Worm (Caenorhabditis elegans) whole organism, L4 larva: ENCODE results near the gene F46E10.2.

Experiments
- D1046.2 ChIP-seq: fragments of 200-800 bp; sonication (Bioruptor generic); IDR thresholded peaks from 2 replicates; pipeline ENCODE4 v1.3.6; 2022; ENCODE audit warnings: missing genetic modification characterization, missing compliant biosample characterization
- F26F4.8 ChIP-seq: fragments of 200-800 bp; sonication (Bioruptor generic); conservative IDR thresholded peaks from 2 replicates; pipeline ENCODE4 v1.3.6; 2022; ENCODE audit warnings: missing genetic modification characterization, missing compliant biosample characterization
- F44E2.7 ChIP-seq: fragments of 200-800 bp; sonication (Bioruptor generic); IDR thresholded peaks from 2 replicates; pipeline ENCODE4 v2.1.2; 2022; ENCODE audit warnings: missing genetic modification characterization, missing compliant biosample characterization
- R02D3.7 ChIP-seq: fragments of 150-350 bp; sonication (generic microtip); optimal IDR thresholded peaks from 3 replicates; lab custom pipeline; 2014; ENCODE audit warnings: missing biosample characterization, missing genetic modification characterization
- Y105C5A.15 ChIP-seq: fragments of 200-800 bp; sonication (Bioruptor generic); IDR thresholded peaks from 2 replicates; pipeline ENCODE4 v1.3.6; 2022; ENCODE audit warnings: missing genetic modification characterization, missing compliant biosample characterization
- aha-1 ChIP-seq: fragments of 150-350 bp; peaks from one replicate; lab custom pipeline; 2014; ENCODE audit warnings: missing biosample characterization, missing genetic modification characterization
- arid-1 ChIP-seq: fragments of 200-800 bp; sonication (Bioruptor generic); conservative IDR thresholded peaks from 2 replicates; pipeline ENCODE4 v1.3.6; 2022; ENCODE audit warnings: missing genetic modification reagents, missing genetic modification characterization, missing compliant biosample characterization
- attf-4 ChIP-seq: sonication (generic microtip); optimal IDR thresholded peaks from 3 replicates; lab custom pipeline; 2017; ENCODE audit warnings: missing biosample characterization, missing genetic modification characterization
- ceh-20 ChIP-seq: fragments of 200-800 bp; sonication (Bioruptor generic); IDR thresholded peaks from 2 replicates; pipeline ENCODE4 v1.3.6; 2022; ENCODE audit warnings: missing genetic modification reagents, missing genetic modification characterization, missing compliant biosample characterization
- ceh-44 ChIP-seq: fragments of 200-800 bp; sonication (Bioruptor generic); IDR thresholded peaks from 2 replicates; pipeline ENCODE4 v1.3.6; 2022; ENCODE audit warnings: missing genetic modification reagents, missing genetic modification characterization, missing compliant biosample characterization
- ceh-62 ChIP-seq: sonication (generic microtip); optimal IDR thresholded peaks from 2 replicates; lab custom pipeline; 2017; ENCODE audit warnings: missing biosample characterization, missing genetic modification characterization
- ceh-82 ChIP-seq: sonication (generic microtip); optimal IDR thresholded peaks from 2 replicates; lab custom pipeline; 2017; ENCODE audit warnings: missing biosample characterization, missing genetic modification characterization
- ces-1 ChIP-seq: fragments of 150-350 bp; sonication (generic microtip); optimal IDR thresholded peaks from 4 replicates; lab custom pipeline; 2014; ENCODE audit warnings: missing biosample characterization, missing genetic modification reagents, missing genetic modification characterization
- daf-16 ChIP-seq, 3 experiments: sonication (generic microtip); optimal IDR thresholded peaks; 2 replicates each; lab custom pipeline; 2016 to 2017; ENCODE audit warnings: missing genetic modification characterization in 3 of 3, missing genetic modification reagents in 3 of 3, mild to moderate bottlenecking in 2 of 3, missing compliant biosample characterization in 2 of 3, missing biosample characterization in 1 of 3, moderate library complexity in 1 of 3
- dmd-6 ChIP-seq: fragments of 200-800 bp; sonication (Bioruptor generic); IDR thresholded peaks from 2 replicates; pipeline ENCODE4 v1.3.6; 2022; ENCODE audit warnings: missing genetic modification reagents, missing genetic modification characterization, missing compliant biosample characterization
- dmd-8 ChIP-seq: fragments of 200-800 bp; sonication (Bioruptor generic); IDR thresholded peaks from 2 replicates; pipeline ENCODE4 v1.3.6; 2022; ENCODE audit warnings: missing genetic modification characterization, missing compliant biosample characterization
- fkh-10 ChIP-seq: fragments of 150-350 bp; optimal IDR thresholded peaks from 2 replicates; lab custom pipeline; 2014; ENCODE audit warnings: missing biosample characterization, missing genetic modification reagents, missing genetic modification characterization
- gei-8 ChIP-seq: fragments of 200-800 bp; sonication (Bioruptor generic); optimal IDR thresholded peaks from 2 replicates; lab custom pipeline; 2018; ENCODE audit warnings: mild to moderate bottlenecking, missing genetic modification characterization, missing compliant biosample characterization
- hlh-11 ChIP-seq: fragments of 200-800 bp; sonication (Bioruptor generic); optimal IDR thresholded peaks from 2 replicates; lab custom pipeline; 2018; ENCODE audit warnings: mild to moderate bottlenecking, missing genetic modification characterization, missing compliant biosample characterization
- hlh-30 ChIP-seq: sonication (generic microtip); optimal IDR thresholded peaks from 2 replicates; lab custom pipeline; 2017; ENCODE audit warnings: antibody characterized with exemption, mild to moderate bottlenecking, missing genetic modification characterization, missing compliant biosample characterization; ENCODE audit not compliant: insufficient read depth
- jun-1 ChIP-seq: fragments of 150-350 bp; optimal IDR thresholded peaks from 2 replicates; lab custom pipeline; 2014; ENCODE audit warnings: missing biosample characterization, missing genetic modification reagents, missing genetic modification characterization
- lim-7 ChIP-seq: fragments of 200-800 bp; sonication (Bioruptor generic); IDR thresholded peaks from 2 replicates; pipeline ENCODE4 v1.3.6; 2022; ENCODE audit warnings: missing genetic modification characterization, missing compliant biosample characterization
- lsy-2 ChIP-seq, 2 experiments: fragments of 150-350 bp in 1 of 2; sonication (generic microtip) in 1 of 2; optimal IDR thresholded peaks; 2 replicates each; lab custom pipeline; 2014 to 2017; ENCODE audit warnings: missing biosample characterization in 2 of 2, missing genetic modification characterization in 2 of 2
- mes-2 ChIP-seq: sonication (generic microtip); optimal IDR thresholded peaks from 2 replicates; lab custom pipeline; 2016; ENCODE audit warnings: missing genotype, mild to moderate bottlenecking, missing genetic modification characterization, missing compliant biosample characterization; ENCODE audit not compliant: poor library complexity, severe bottlenecking
- mxl-2 ChIP-seq: fragments of 200-800 bp; sonication (Bioruptor generic); conservative IDR thresholded peaks from 2 replicates; pipeline ENCODE4 v1.3.6; 2022; ENCODE audit warnings: missing genetic modification reagents, missing genetic modification characterization, missing compliant biosample characterization
- nhr-11 ChIP-seq: fragments of 150-350 bp; optimal IDR thresholded peaks from 2 replicates; lab custom pipeline; 2014; ENCODE audit warnings: missing biosample characterization, missing genetic modification characterization
- nhr-28 ChIP-seq: fragments of 150-350 bp; optimal IDR thresholded peaks from 2 replicates; lab custom pipeline; 2014; ENCODE audit warnings: missing biosample characterization, missing genetic modification characterization
- nhr-77 ChIP-seq: fragments of 150-350 bp; optimal IDR thresholded peaks from 2 replicates; lab custom pipeline; 2014; ENCODE audit warnings: missing biosample characterization, missing genetic modification characterization
- pqm-1 ChIP-seq: sonication (generic microtip); optimal IDR thresholded peaks from 2 replicates; lab custom pipeline; 2017; ENCODE audit warnings: missing biosample characterization, missing genetic modification characterization
- saeg-2 ChIP-seq: fragments of 200-800 bp; sonication (Bioruptor generic); IDR thresholded peaks from 2 replicates; pipeline ENCODE4 v1.3.6; 2022; ENCODE audit warnings: missing genetic modification reagents, missing genetic modification characterization, missing compliant biosample characterization
- snpc-1.2 ChIP-seq: fragments of 200-800 bp; sonication (Bioruptor generic); IDR thresholded peaks from 2 replicates; pipeline ENCODE4 v1.3.6; 2022; ENCODE audit warnings: missing genetic modification reagents, missing genetic modification characterization, missing compliant biosample characterization
- spr-3 ChIP-seq: fragments of 200-800 bp; sonication (Bioruptor generic); optimal IDR thresholded peaks from 2 replicates; lab custom pipeline; 2018; ENCODE audit warnings: mild to moderate bottlenecking, missing genetic modification characterization, missing compliant biosample characterization
- tag-97 ChIP-seq: fragments of 200-800 bp; sonication (Bioruptor generic); IDR thresholded peaks from 2 replicates; pipeline ENCODE4 v1.3.6; 2022; ENCODE audit warnings: missing genetic modification characterization, missing compliant biosample characterization
- tra-1 ChIP-seq: fragments of 200-800 bp; sonication (Bioruptor generic); IDR thresholded peaks from 2 replicates; pipeline ENCODE4 v1.3.6; 2022; ENCODE audit warnings: missing genetic modification reagents, missing genetic modification characterization, missing compliant biosample characterization
- vab-7 ChIP-seq: fragments of 200-800 bp; sonication (Bioruptor generic); IDR thresholded peaks from 2 replicates; pipeline ENCODE4 v1.3.6; 2022; ENCODE audit warnings: missing genetic modification reagents, missing genetic modification characterization, missing compliant biosample characterization
- zfp-2 ChIP-seq: sonication (generic microtip); optimal IDR thresholded peaks from 2 replicates; lab custom pipeline; 2016; ENCODE audit warnings: mild to moderate bottlenecking, missing genetic modification characterization, missing compliant biosample characterization
- zfp-3 ChIP-seq: fragments of 200-800 bp; sonication (Bioruptor generic); conservative IDR thresholded peaks from 2 replicates; pipeline ENCODE4 v1.3.6; 2022; ENCODE audit warnings: missing genetic modification reagents, missing genetic modification characterization, missing compliant biosample characterization
- zip-11 ChIP-seq: fragments of 200-800 bp; sonication (Bioruptor generic); IDR thresholded peaks from 2 replicates; pipeline ENCODE4 v1.3.6; 2022; ENCODE audit warnings: missing genetic modification characterization, missing compliant biosample characterization
- zip-2 ChIP-seq: fragments of 150-350 bp; optimal IDR thresholded peaks from 2 replicates; lab custom pipeline; 2014; ENCODE audit warnings: missing biosample characterization, missing genetic modification characterization
- ztf-11 ChIP-seq: fragments of 150-350 bp; optimal IDR thresholded peaks from 2 replicates; lab custom pipeline; 2014; ENCODE audit warnings: missing biosample characterization, missing genetic modification characterization

F46E10.2 gene

DNA sequence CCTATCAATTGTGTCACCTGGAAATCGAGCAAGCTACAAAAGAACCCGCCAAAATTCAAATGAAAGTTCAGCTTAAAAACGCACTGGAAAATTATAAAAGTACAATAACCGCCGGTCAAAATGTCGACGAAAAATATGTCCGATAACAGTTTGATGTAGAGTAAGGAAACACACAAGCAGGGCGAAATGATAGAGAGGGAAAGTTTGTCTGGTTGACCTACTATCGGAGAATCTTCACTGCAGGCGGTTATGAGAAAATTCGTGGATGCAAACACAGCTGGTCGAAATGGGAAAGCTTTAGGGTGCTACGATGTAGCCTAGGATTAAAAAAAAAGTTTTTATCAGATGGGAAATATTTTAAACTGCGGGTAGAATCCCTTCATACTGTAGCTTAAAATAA, 24.9 kb upstream of the F46E10.2 start (continued):
- no peak for TF ChIP-seq zip-11
- TF ChIP-seq vab-7 (GFP tag; lab: Robert Waterston, UW): no peak
- TF ChIP-seq mes-2 (tag; lab: Kevin White, UChicago): no peak
- TF ChIP-seq jun-1 (tag; lab: Kevin White, UChicago): no peak
- no peak for TF ChIP-seq zip-2
- no peak for TF ChIP-seq snpc-1.2

DNA sequence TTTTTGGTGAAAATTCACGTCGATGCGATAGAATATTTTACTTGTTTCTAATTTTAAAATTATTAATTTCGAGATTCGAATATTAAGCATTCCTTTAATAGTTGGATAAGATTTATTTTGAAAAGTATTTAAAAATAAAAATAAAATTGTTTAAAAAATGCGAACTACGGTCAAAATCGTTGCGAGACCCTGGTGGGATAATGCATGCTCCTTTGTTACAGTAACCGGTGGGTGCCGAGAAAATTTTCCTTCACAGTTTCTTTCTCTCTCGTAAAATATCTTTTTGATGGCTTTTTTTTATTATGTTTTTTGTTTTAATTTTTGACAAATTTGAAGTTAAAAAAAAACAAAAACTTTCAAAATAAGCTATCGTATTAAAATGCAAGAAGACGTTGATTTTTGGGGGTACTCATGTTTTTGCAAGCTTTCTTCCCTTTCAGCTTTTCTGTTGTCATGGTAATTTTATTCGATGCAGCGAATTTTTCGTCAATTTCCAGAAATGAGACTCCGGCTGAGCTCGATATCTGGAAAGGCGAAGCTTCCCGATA, 23.6 kb upstream of the F46E10.2 start, which contains the start of gene dgtr-1:
Gene dgtr-1, plus strand, starts transcription at position 498 of the 548 bp plus-strand sequence.
- peak in 1 of 2 experiments; percentile 51 for TF ChIP-seq lsy-2 (tag; optimal IDR thresholded peaks at IDR 0.05; lab: Kevin White, UChicago)
- TF ChIP-seq attf-4 (tag; lab: Kevin White, UChicago): no peak
- no peak for TF ChIP-seq spr-3 (GFP tag; lab: Kevin White, UChicago)
- 0 out of 2 replicates have a peak, but pooled peaks have one; percentile 22 for TF ChIP-seq snpc-1.2

DNA sequence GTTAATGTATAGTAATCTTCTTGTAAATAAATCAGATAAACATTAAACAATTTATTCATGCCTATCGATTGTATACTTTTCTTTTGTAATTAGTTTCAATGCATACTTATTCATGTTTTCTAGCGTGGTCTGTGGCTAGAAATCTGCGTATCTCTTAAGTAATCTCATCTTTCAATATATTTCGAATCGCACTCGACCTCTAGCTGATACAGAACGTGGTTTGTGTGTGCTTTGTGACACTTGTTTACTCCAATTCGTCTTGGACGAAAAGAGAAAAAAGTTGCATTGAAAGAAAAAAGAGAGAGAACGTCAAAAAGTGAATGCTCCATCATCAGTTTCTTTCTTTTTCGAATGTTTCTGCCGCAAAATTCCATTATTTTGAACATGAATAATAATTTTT, 21.8 kb upstream of the F46E10.2 start:
- TF ChIP-seq aha-1 (tag; lab: Kevin White, UChicago): peak; percentile 92
- no peak for TF ChIP-seq daf-16 (GFP tag; optimal IDR thresholded peaks at IDR 0.05; lab: Kevin White, UChicago)
- TF ChIP-seq daf-16 (tag; optimal IDR thresholded peaks at IDR 0.05; lab: Kevin White, UChicago): peak; percentile 55
- TF ChIP-seq hlh-30 (tag; lab: Kevin White, UChicago): peak; percentile 6
- peak; percentile 13 for TF ChIP-seq fkh-10 (GFP tag; lab: Kevin White, UChicago)
- TF ChIP-seq nhr-28 (tag; lab: Kevin White, UChicago): peak; percentile 74
- no peak for TF ChIP-seq snpc-1.2

DNA sequence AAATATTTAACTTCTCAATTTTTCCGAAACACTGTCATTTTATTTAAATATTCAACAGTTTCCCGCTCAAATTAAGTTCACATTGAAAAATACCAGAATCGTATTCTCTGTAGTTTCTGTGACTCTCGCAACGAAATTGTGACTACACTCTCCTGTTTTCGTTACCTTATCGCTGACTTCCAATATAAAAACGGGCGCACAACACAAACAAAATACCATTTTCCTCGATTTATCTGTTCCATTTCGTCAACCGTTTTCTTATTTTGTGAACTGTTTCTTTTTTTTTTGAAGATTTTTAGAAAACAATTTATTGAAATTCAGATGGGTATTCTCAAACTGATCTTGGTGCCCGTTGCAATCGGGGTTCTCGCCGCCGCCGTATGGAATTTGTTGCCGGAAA, 21.3 kb upstream of the F46E10.2 start, which contains the start of gene W01A11.1:
Gene W01A11.1, plus strand, starts transcription at position 322 of the 400 bp plus-strand sequence.
- peak; percentile 97 for TF ChIP-seq nhr-28 (tag; lab: Kevin White, UChicago)
- TF ChIP-seq gei-8 (GFP tag; lab: Kevin White, UChicago): no peak
- no peak for TF ChIP-seq nhr-11 (tag; lab: Kevin White, UChicago)
- no peak for TF ChIP-seq hlh-30 (tag; lab: Kevin White, UChicago)
- no peak for TF ChIP-seq ces-1 (GFP tag; lab: Kevin White, UChicago)
- TF ChIP-seq arid-1 (GFP tag; lab: Robert Waterston, UW): no peak
- peak; percentile 96 for TF ChIP-seq nhr-77 (tag; lab: Kevin White, UChicago)
- TF ChIP-seq daf-16 (GFP tag; optimal IDR thresholded peaks at IDR 0.05; lab: Kevin White, UChicago): no peak
- peak; percentile 71 for TF ChIP-seq daf-16 (tag; optimal IDR thresholded peaks at IDR 0.05; lab: Kevin White, UChicago)
- peak; percentile 37 for TF ChIP-seq pqm-1
- TF ChIP-seq ceh-82 (tag; lab: Kevin White, UChicago): no peak
- no peak for TF ChIP-seq spr-3 (GFP tag; lab: Kevin White, UChicago)
- no peak for TF ChIP-seq zfp-3 (GFP tag; lab: Robert Waterston, UW)

DNA sequence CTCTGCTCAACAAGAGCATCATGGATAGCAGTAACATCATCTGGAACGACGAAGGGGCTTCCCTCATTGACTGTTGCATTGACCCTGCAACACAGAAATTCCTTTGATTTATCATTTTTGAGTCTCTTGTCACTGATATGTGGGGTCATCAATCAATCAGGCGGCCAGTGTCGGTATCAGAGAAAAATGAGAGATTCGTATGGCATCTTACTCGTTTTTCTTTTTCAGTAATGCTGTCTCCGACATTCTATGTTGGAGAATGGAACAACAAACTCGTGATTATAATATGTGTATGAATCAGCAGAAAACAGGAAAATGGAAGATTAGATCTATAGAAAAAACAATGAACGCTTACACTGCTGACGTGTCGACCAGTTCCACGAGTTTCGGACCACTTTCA, 17.1 kb upstream of the F46E10.2 start:
- TF ChIP-seq dmd-6: peak; percentile 34; the same call in 1 of the 2 replicates
- no peak for TF ChIP-seq Y105C5A.15 (GFP tag; lab: Robert Waterston, UW)
- TF ChIP-seq gei-8 (GFP tag; lab: Kevin White, UChicago): no peak
- TF ChIP-seq zfp-2 (tag; lab: Kevin White, UChicago): no peak
- TF ChIP-seq tag-97: no peak
- TF ChIP-seq R02D3.7 (tag; lab: Kevin White, UChicago): no peak
- 0 out of 2 replicates have a peak, but pooled peaks have one; percentile 53 for TF ChIP-seq ceh-20
- no peak for TF ChIP-seq fkh-10 (GFP tag; lab: Kevin White, UChicago)
- no peak for TF ChIP-seq ceh-62 (tag; lab: Kevin White, UChicago)
- TF ChIP-seq daf-16 (GFP tag; optimal IDR thresholded peaks at IDR 0.05; lab: Kevin White, UChicago): no peak
- TF ChIP-seq daf-16 (tag; optimal IDR thresholded peaks at IDR 0.05; lab: Kevin White, UChicago): peak; percentile 37
- TF ChIP-seq D1046.2 (GFP tag; lab: Robert Waterston, UW): no peak
- TF ChIP-seq lim-7 (GFP tag; lab: Robert Waterston, UW): no peak
- peak; percentile 30 for TF ChIP-seq hlh-11
- peak; percentile 23 for TF ChIP-seq nhr-28 (tag; lab: Kevin White, UChicago)
- TF ChIP-seq F44E2.7 (GFP tag; lab: Robert Waterston, UW): no peak
- peak; percentile 9 for TF ChIP-seq nhr-77 (tag; lab: Kevin White, UChicago)
- TF ChIP-seq lsy-2 (tag; optimal IDR thresholded peaks at IDR 0.05; lab: Kevin White, UChicago): no peak
- no peak for TF ChIP-seq nhr-11 (tag; lab: Kevin White, UChicago)
- no peak for TF ChIP-seq saeg-2 (GFP tag; lab: Robert Waterston, UW)
- TF ChIP-seq F26F4.8 (GFP tag; lab: Robert Waterston, UW): no peak
- no peak for TF ChIP-seq tra-1
- no peak for TF ChIP-seq ztf-11 (tag; lab: Kevin White, UChicago)
- no peak for TF ChIP-seq dmd-8 (GFP tag; lab: Robert Waterston, UW)
- no peak for TF ChIP-seq ceh-44 (GFP tag; lab: Robert Waterston, UW)
- TF ChIP-seq attf-4 (tag; lab: Kevin White, UChicago): no peak
- TF ChIP-seq mxl-2 (GFP tag; lab: Robert Waterston, UW): no peak
